Fruit fly (Drosophila melanogaster) whole organism: ENCODE results near the gene mtsh.

Source experiments
- CG8478 ChIP-seq: fragments of >200 bp; optimal IDR thresholded peaks from 2 replicates; lab custom pipeline; 2018; ENCODE audit warnings: inconsistent platforms
- Dll ChIP-seq: fragments of >200 bp; optimal IDR thresholded peaks from 2 replicates; lab custom pipeline; 2017
- EcR ChIP-seq, 2 experiments: fragments of >200 bp; optimal IDR thresholded peaks; 2 replicates each; lab custom pipeline; 2017; ENCODE audit warnings: missing biosample characterization in 2 of 2, missing genetic modification characterization in 2 of 2, missing genetic modification reagents in 2 of 2
- psq ChIP-seq: fragments of >200 bp; optimal IDR thresholded peaks from 2 replicates; lab custom pipeline; 2017

DNA sequence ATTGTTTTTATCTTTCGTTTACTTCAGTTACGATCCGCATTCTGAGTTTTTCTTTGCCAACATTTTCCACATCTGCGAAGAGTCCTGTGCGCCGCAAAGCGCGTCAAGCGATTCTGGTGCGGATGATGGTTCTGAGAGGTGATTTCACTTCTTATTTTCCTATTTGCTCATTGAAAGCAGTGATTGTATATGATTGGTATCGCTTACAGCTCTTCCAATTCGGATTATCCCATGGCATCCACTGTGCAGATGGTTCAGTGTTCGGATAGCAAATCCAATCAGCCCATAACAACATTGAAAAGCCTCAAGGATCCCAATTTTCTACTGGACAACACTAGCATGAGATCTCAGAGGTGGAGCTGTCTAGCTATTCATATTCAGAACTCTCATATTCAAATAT, 15.1 kb downstream of the mtsh start:
- no peak for TF ChIP-seq Dll (lab: Kevin White, UChicago)
- TF ChIP-seq psq (lab: Kevin White, UChicago), result no peak
- TF ChIP-seq EcR (GFP tag; optimal IDR thresholded peaks at IDR 0.05; lab: Kevin White, UChicago), result no peak
- TF ChIP-seq CG8478 (lab: Kevin White, UChicago), result no peak
